Fruit fly (Drosophila melanogaster): Measurements from ENCODE around the gene Acyp.

Gene Acyp

dm6 chr2L:13878801-13879200 lies 33.1 kb upstream of the Acyp start:
- no peak for TF ChIP-seq Pif1B (GFP tag; optimal IDR thresholded peaks at IDR 0.05)
- peak; percentile 13; the same call in 1 of the 3 replicates for TF ChIP-seq fd96Ca (GFP tag; IDR thresholded peaks at IDR 0.05)
- no peak for TF ChIP-seq CG9948 (tag; optimal IDR thresholded peaks at IDR 0.05)
- peak; percentile 0 for TF ChIP-seq Snoo (tag; optimal IDR thresholded peaks at IDR 0.05)
- no peak for TF ChIP-seq rn (GFP tag; IDR thresholded peaks at IDR 0.05)
- TF ChIP-seq CG8159 (tag; optimal IDR thresholded peaks at IDR 0.05): no peak
- TF ChIP-seq Ets98B (GFP tag; IDR thresholded peaks at IDR 0.05): peak; percentile 52
- no peak for TF ChIP-seq CG14655 (GFP tag; optimal IDR thresholded peaks at IDR 0.05)
- TF ChIP-seq Pif1A (GFP tag; optimal IDR thresholded peaks at IDR 0.05): no peak
- peak; percentile 25 for TF ChIP-seq EcR (GFP tag; optimal IDR thresholded peaks at IDR 0.05)
- TF ChIP-seq CG32121 (GFP tag; IDR thresholded peaks at IDR 0.05): no peak; the same call in 1 of the 2 replicates
- no peak for TF ChIP-seq CG15710 (tag; optimal IDR thresholded peaks at IDR 0.05)
- no peak for TF ChIP-seq CG34367 (tag; optimal IDR thresholded peaks at IDR 0.05)
- peak; percentile 15 for TF ChIP-seq D1 (tag; optimal IDR thresholded peaks at IDR 0.05)
- TF ChIP-seq CG4496 (GFP tag; IDR thresholded peaks at IDR 0.05): peak; percentile 72

- TF ChIP-seq Ets98B (GFP tag; IDR thresholded peaks at IDR 0.05) (no peak), fd96Ca (GFP tag; IDR thresholded peaks at IDR 0.05) (0 out of 3 replicates have a peak, but pooled peaks have one; percentile 33), CG9948 (tag; optimal IDR thresholded peaks at IDR 0.05) (no peak), CG8159 (tag; optimal IDR thresholded peaks at IDR 0.05) (no peak), CG32121 (GFP tag; IDR thresholded peaks at IDR 0.05) (no peak), CG15710 (tag; optimal IDR thresholded peaks at IDR 0.05) (no peak), gl (tag; optimal IDR thresholded peaks at IDR 0.05) (no peak)
Measured at dm6 chr2L:13881387-13881902, 30.4 kb upstream of the Acyp start.

- TF ChIP-seq Pif1A (GFP tag; optimal IDR thresholded peaks at IDR 0.05) (peak; percentile 0), CG8301 (tag; optimal IDR thresholded peaks at IDR 0.05) (no peak)
Measured at dm6 chr2L:13881939-13882338, 29.9 kb upstream of the Acyp start.

dm6 chr2L:13884063-13884656 lies 27.7 kb upstream of the Acyp start:
- peak; percentile 55 for TF ChIP-seq EcR (GFP tag; optimal IDR thresholded peaks at IDR 0.05)
- no peak for TF ChIP-seq Pif1A (GFP tag; optimal IDR thresholded peaks at IDR 0.05)

dm6 chr2L:13884678-13885303 lies 27.1 kb upstream of the Acyp start:
- TF ChIP-seq CG8301 (tag; optimal IDR thresholded peaks at IDR 0.05): peak; percentile 34
- TF ChIP-seq gl (tag; optimal IDR thresholded peaks at IDR 0.05): no peak
- TF ChIP-seq CG12605 (GFP tag; IDR thresholded peaks at IDR 0.05): no peak
- peak; percentile 24 for TF ChIP-seq CG17806 (tag; optimal IDR thresholded peaks at IDR 0.05)
- no peak for TF ChIP-seq CG32121 (GFP tag; IDR thresholded peaks at IDR 0.05)
- TF ChIP-seq D1 (tag; optimal IDR thresholded peaks at IDR 0.05): no peak
- no peak for TF ChIP-seq CG9948 (tag; optimal IDR thresholded peaks at IDR 0.05)
- peak; percentile 18 for TF ChIP-seq Pif1B (GFP tag; optimal IDR thresholded peaks at IDR 0.05)
- TF ChIP-seq CG15710 (tag; optimal IDR thresholded peaks at IDR 0.05): peak; percentile 20
- peak; percentile 51 for TF ChIP-seq CG14655 (GFP tag; optimal IDR thresholded peaks at IDR 0.05)
- no peak for TF ChIP-seq CG13204 (GFP tag; optimal IDR thresholded peaks at IDR 0.05)
- peak; percentile 49 for TF ChIP-seq Snoo (tag; optimal IDR thresholded peaks at IDR 0.05)
- TF ChIP-seq CG4496 (GFP tag; IDR thresholded peaks at IDR 0.05): 0 out of 3 replicates have a peak, but pooled peaks have one; percentile 51
- TF ChIP-seq EcR (GFP tag; optimal IDR thresholded peaks at IDR 0.05): peak; percentile 83
- peak; percentile 63 for TF ChIP-seq CG8159 (tag; optimal IDR thresholded peaks at IDR 0.05)

- TF ChIP-seq CG14655 (GFP tag; optimal IDR thresholded peaks at IDR 0.05) (peak; percentile 20), CG13204 (GFP tag; optimal IDR thresholded peaks at IDR 0.05) (no peak)
Measured at dm6 chr2L:13886326-13887073, 25.4 kb upstream of the Acyp start.

- TF ChIP-seq gl (tag; optimal IDR thresholded peaks at IDR 0.05): no peak
- no peak for TF ChIP-seq rn (GFP tag; IDR thresholded peaks at IDR 0.05)
- TF ChIP-seq EcR (GFP tag; optimal IDR thresholded peaks at IDR 0.05): peak; percentile 57
Measured at dm6 chr2L:13889934-13890333, 21.9 kb upstream of the Acyp start.
